Fruit fly (Drosophila melanogaster) whole organism, embryonic: ENCODE results near the gene rempA.

Source experiments
- Antp ChIP-seq: fragments of 200-800 bp; sonication (Bioruptor generic); optimal IDR thresholded peaks from 3 replicates; lab custom pipeline; 2016; ENCODE audit warnings: missing biosample characterization, missing genetic modification characterization
- B-H2 ChIP-seq: fragments of 200-800 bp; sonication (Bioruptor generic); optimal IDR thresholded peaks from 2 replicates; lab custom pipeline; 2018; ENCODE audit warnings: missing biosample characterization, mild to moderate bottlenecking, missing genetic modification characterization
- CG10209 ChIP-seq: fragments of 200-800 bp; sonication (Bioruptor generic); optimal IDR thresholded peaks from 3 replicates; lab custom pipeline; 2017; ENCODE audit warnings: missing biosample characterization, mild to moderate bottlenecking, missing genetic modification characterization, missing genetic modification reagents
- CG1024 ChIP-seq: fragments of 200-800 bp; sonication (Bioruptor generic); IDR thresholded peaks from 2 replicates; pipeline ENCODE4 v1.3.6; 2022; ENCODE audit warnings: missing biosample characterization, missing genetic modification characterization
- CG10274 ChIP-seq: fragments of 200-800 bp; sonication (Bioruptor generic); optimal IDR thresholded peaks from 3 replicates; lab custom pipeline; 2017; ENCODE audit warnings: missing biosample characterization, mild to moderate bottlenecking, missing genetic modification characterization
- CG10321 ChIP-seq: fragments of 200-800 bp; sonication (Bioruptor generic); IDR thresholded peaks from 2 replicates; pipeline ENCODE4 v1.3.6; 2022; ENCODE audit warnings: missing biosample characterization, missing genetic modification characterization
- CG10959 ChIP-seq: fragments of 200-800 bp; sonication (Bioruptor generic); IDR thresholded peaks from 2 replicates; pipeline ENCODE4 v1.3.6; 2022; ENCODE audit warnings: missing biosample characterization, missing genetic modification characterization
- CG11398 ChIP-seq: fragments of 200-800 bp; sonication (Bioruptor generic); optimal IDR thresholded peaks from 2 replicates; lab custom pipeline; 2016; ENCODE audit warnings: missing biosample characterization, missing genetic modification characterization
- CG13775 ChIP-seq: fragments of 200-800 bp; sonication (Bioruptor generic); optimal IDR thresholded peaks from 3 replicates; lab custom pipeline; 2017; ENCODE audit warnings: missing biosample characterization, mild to moderate bottlenecking, missing genetic modification characterization
- CG17829 ChIP-seq: fragments of 200-800 bp; optimal IDR thresholded peaks from 2 replicates; lab custom pipeline; 2019; ENCODE audit warnings: missing biosample characterization, mild to moderate bottlenecking, missing genetic modification characterization, moderate library complexity
- CG18599 ChIP-seq: fragments of 200-800 bp; sonication (Bioruptor generic); optimal IDR thresholded peaks from 3 replicates; lab custom pipeline; 2017; ENCODE audit warnings: missing biosample characterization, missing genetic modification characterization, mild to moderate bottlenecking, moderate library complexity, missing genetic modification reagents
- CG2199 ChIP-seq: fragments of 200-800 bp; sonication (Bioruptor generic); IDR thresholded peaks from 3 replicates; pipeline ENCODE4 v1.3.6; 2022; ENCODE audit warnings: missing biosample characterization, missing genetic modification characterization
- CG2202 ChIP-seq: fragments of 200-800 bp; sonication (Bioruptor generic); optimal IDR thresholded peaks from 2 replicates; lab custom pipeline; 2018; ENCODE audit warnings: missing biosample characterization, mild to moderate bottlenecking, missing genetic modification characterization
- CG32532 ChIP-seq: fragments of 200-800 bp; sonication (Bioruptor generic); IDR thresholded peaks from 2 replicates; pipeline ENCODE4 v1.3.6; 2022; ENCODE audit warnings: missing biosample characterization, missing genetic modification characterization
- CG4820 ChIP-seq: fragments of 200-800 bp; sonication (Bioruptor generic); optimal IDR thresholded peaks from 3 replicates; lab custom pipeline; 2016; ENCODE audit warnings: missing biosample characterization, missing genetic modification characterization
- CG7786 ChIP-seq: fragments of 200-800 bp; sonication (Bioruptor generic); optimal IDR thresholded peaks from 2 replicates; lab custom pipeline; 2016; ENCODE audit warnings: missing biosample characterization, missing genetic modification characterization
- CG8944 ChIP-seq: fragments of 200-800 bp; sonication (Bioruptor generic); optimal IDR thresholded peaks from 3 replicates; lab custom pipeline; 2016; ENCODE audit warnings: missing biosample characterization, missing genetic modification characterization
- CG9215 ChIP-seq: fragments of 200-800 bp; sonication (Bioruptor generic); IDR thresholded peaks from 2 replicates; pipeline ENCODE4 v1.3.6; 2022; ENCODE audit warnings: missing biosample characterization, missing genetic modification characterization
- CG9876 ChIP-seq: fragments of 200-800 bp; sonication (Bioruptor generic); optimal IDR thresholded peaks from 2 replicates; lab custom pipeline; 2016; ENCODE audit warnings: missing biosample characterization, missing genetic modification characterization
- CTCF ChIP-seq: fragments of 200-800 bp; sonication (Bioruptor generic); optimal IDR thresholded peaks from 2 replicates; lab custom pipeline; 2017; ENCODE audit warnings: missing biosample characterization, mild to moderate bottlenecking, missing genetic modification characterization, moderate library complexity
- Dad ChIP-seq: fragments of 200-800 bp; sonication (Bioruptor generic); optimal IDR thresholded peaks from 3 replicates; lab custom pipeline; 2016; ENCODE audit warnings: missing biosample characterization, missing genetic modification characterization
- Dbx ChIP-seq: fragments of 200-800 bp; sonication (Bioruptor generic); IDR thresholded peaks from 3 replicates; pipeline ENCODE4 v1.3.6; 2022; ENCODE audit warnings: missing biosample characterization, missing genetic modification characterization
- Dref ChIP-seq: fragments of 200-800 bp; sonication (Bioruptor generic); IDR thresholded peaks from 2 replicates; pipeline ENCODE4 v1.3.6; 2022; ENCODE audit warnings: missing biosample characterization, missing genetic modification characterization
- Hmx ChIP-seq: fragments of 200-800 bp; sonication (Bioruptor generic); optimal IDR thresholded peaks from 2 replicates; lab custom pipeline; 2016; ENCODE audit warnings: missing biosample characterization, missing genetic modification characterization
- Hsf ChIP-seq: fragments of 200-800 bp; sonication (Bioruptor generic); optimal IDR thresholded peaks from 3 replicates; lab custom pipeline; 2016; ENCODE audit warnings: missing biosample characterization, missing genetic modification characterization
- MBD-R2 ChIP-seq: fragments of 200-800 bp; sonication (Bioruptor generic); IDR thresholded peaks from 2 replicates; pipeline ENCODE4 v1.3.6; 2022; ENCODE audit warnings: missing biosample characterization, missing genetic modification characterization
- NFAT ChIP-seq: fragments of 200-800 bp; sonication (Bioruptor generic); IDR thresholded peaks from 2 replicates; pipeline ENCODE4 v1.3.6; 2022; ENCODE audit warnings: missing biosample characterization, missing genetic modification characterization
- NfI ChIP-seq: fragments of 200-800 bp; sonication (Bioruptor generic); optimal IDR thresholded peaks from 3 replicates; lab custom pipeline; 2018; ENCODE audit warnings: missing biosample characterization, mild to moderate bottlenecking, missing genetic modification characterization, moderate library complexity
- Opbp ChIP-seq: fragments of 200-800 bp; sonication (Bioruptor generic); IDR thresholded peaks from 3 replicates; pipeline ENCODE4 v1.3.6; 2022; ENCODE audit warnings: missing biosample characterization, missing genetic modification characterization; ENCODE audit not compliant: partially characterized antibody
- Side ChIP-seq: fragments of 200-800 bp; sonication (Bioruptor generic); optimal IDR thresholded peaks from 2 replicates; lab custom pipeline; 2016; ENCODE audit warnings: missing biosample characterization, missing genetic modification characterization
- Sry-δ ChIP-seq: fragments of 200-800 bp; sonication (Bioruptor generic); optimal IDR thresholded peaks from 2 replicates; lab custom pipeline; 2016; ENCODE audit warnings: missing biosample characterization, missing genetic modification characterization
- Usf ChIP-seq: fragments of 200-800 bp; sonication (Bioruptor generic); optimal IDR thresholded peaks from 2 replicates; lab custom pipeline; 2017; ENCODE audit warnings: missing genotype, missing biosample characterization, missing genetic modification characterization
- Xbp1 ChIP-seq: fragments of 200-800 bp; sonication (Bioruptor generic); optimal IDR thresholded peaks from 3 replicates; lab custom pipeline; 2016; ENCODE audit warnings: missing biosample characterization, mild to moderate bottlenecking, missing genetic modification characterization
- YL-1 ChIP-seq: fragments of 200-800 bp; sonication (Bioruptor generic); optimal IDR thresholded peaks from 3 replicates; lab custom pipeline; 2017; ENCODE audit warnings: missing biosample characterization, mild to moderate bottlenecking, missing genetic modification characterization
- abd-A ChIP-seq: fragments of 200-800 bp; sonication (Bioruptor generic); optimal IDR thresholded peaks from 3 replicates; lab custom pipeline; 2019; ENCODE audit warnings: missing biosample characterization, mild to moderate bottlenecking, missing genetic modification characterization, moderate library complexity
- ap ChIP-seq: fragments of 200-800 bp; sonication (Bioruptor generic); IDR thresholded peaks from 2 replicates; pipeline ENCODE4 v1.3.6; 2022; ENCODE audit warnings: missing biosample characterization, missing genetic modification characterization
- dimm ChIP-seq: fragments of 200-800 bp; sonication (Bioruptor generic); IDR thresholded peaks from 2 replicates; pipeline ENCODE4 v1.3.6; 2022; ENCODE audit warnings: missing biosample characterization, missing genetic modification characterization
- dm ChIP-seq: fragments of 200-800 bp; sonication (Bioruptor generic); optimal IDR thresholded peaks from 3 replicates; lab custom pipeline; 2016; ENCODE audit warnings: missing biosample characterization, missing genetic modification characterization
- eyg ChIP-seq: fragments of 200-800 bp; sonication (Bioruptor generic); optimal IDR thresholded peaks from 3 replicates; lab custom pipeline; 2016; ENCODE audit warnings: missing biosample characterization, missing genetic modification characterization
- fru ChIP-seq: fragments of >200 bp; optimal IDR thresholded peaks from 2 replicates; lab custom pipeline; 2017
- gem ChIP-seq: fragments of 200-800 bp; sonication (Bioruptor generic); optimal IDR thresholded peaks from 2 replicates; lab custom pipeline; 2019; ENCODE audit warnings: missing biosample characterization, mild to moderate bottlenecking, missing genetic modification characterization, moderate library complexity
- h ChIP-seq: fragments of >200 bp; optimal IDR thresholded peaks from 2 replicates; lab custom pipeline; 2017
- nau ChIP-seq: fragments of 200-800 bp; sonication (Bioruptor generic); optimal IDR thresholded peaks from 3 replicates; lab custom pipeline; 2017; ENCODE audit warnings: missing biosample characterization, mild to moderate bottlenecking, missing genetic modification characterization, missing genetic modification reagents
- oc ChIP-seq: fragments of 200-800 bp; sonication (Bioruptor generic); optimal IDR thresholded peaks from 2 replicates; lab custom pipeline; 2018; ENCODE audit warnings: missing biosample characterization, mild to moderate bottlenecking, missing genetic modification characterization, moderate library complexity
- onecut ChIP-seq: fragments of 200-800 bp; sonication (Bioruptor generic); IDR thresholded peaks from 2 replicates; pipeline ENCODE4 v1.3.6; 2022; ENCODE audit warnings: missing biosample characterization, missing genetic modification characterization
- peb ChIP-seq: fragments of 200-800 bp; sonication (Bioruptor generic); IDR thresholded peaks from 2 replicates; pipeline ENCODE4 v1.3.6; 2022; ENCODE audit warnings: missing biosample characterization, missing genetic modification characterization
- pfk ChIP-seq: fragments of 200-800 bp; sonication (Bioruptor generic); optimal IDR thresholded peaks from 2 replicates; lab custom pipeline; 2018; ENCODE audit warnings: missing biosample characterization, mild to moderate bottlenecking, missing genetic modification characterization, moderate library complexity
- pita ChIP-seq: fragments of 200-800 bp; sonication (Bioruptor generic); optimal IDR thresholded peaks from 2 replicates; lab custom pipeline; 2017; ENCODE audit warnings: missing biosample characterization, mild to moderate bottlenecking, missing genetic modification characterization
- row ChIP-seq: fragments of 200-800 bp; sonication (Bioruptor generic); IDR thresholded peaks from 3 replicates; pipeline ENCODE4 v1.3.6; 2022; ENCODE audit warnings: missing biosample characterization, missing genetic modification characterization
- sim ChIP-seq: fragments of 200-800 bp; sonication (Bioruptor generic); IDR thresholded peaks from 2 replicates; pipeline ENCODE4 v1.3.6; 2022; ENCODE audit warnings: missing biosample characterization, missing genetic modification characterization
- wor ChIP-seq: fragments of 200-800 bp; sonication (Bioruptor generic); IDR thresholded peaks from 2 replicates; pipeline ENCODE4 v1.3.6; 2022; ENCODE audit warnings: missing biosample characterization, missing genetic modification characterization

Gene rempA

DNA sequence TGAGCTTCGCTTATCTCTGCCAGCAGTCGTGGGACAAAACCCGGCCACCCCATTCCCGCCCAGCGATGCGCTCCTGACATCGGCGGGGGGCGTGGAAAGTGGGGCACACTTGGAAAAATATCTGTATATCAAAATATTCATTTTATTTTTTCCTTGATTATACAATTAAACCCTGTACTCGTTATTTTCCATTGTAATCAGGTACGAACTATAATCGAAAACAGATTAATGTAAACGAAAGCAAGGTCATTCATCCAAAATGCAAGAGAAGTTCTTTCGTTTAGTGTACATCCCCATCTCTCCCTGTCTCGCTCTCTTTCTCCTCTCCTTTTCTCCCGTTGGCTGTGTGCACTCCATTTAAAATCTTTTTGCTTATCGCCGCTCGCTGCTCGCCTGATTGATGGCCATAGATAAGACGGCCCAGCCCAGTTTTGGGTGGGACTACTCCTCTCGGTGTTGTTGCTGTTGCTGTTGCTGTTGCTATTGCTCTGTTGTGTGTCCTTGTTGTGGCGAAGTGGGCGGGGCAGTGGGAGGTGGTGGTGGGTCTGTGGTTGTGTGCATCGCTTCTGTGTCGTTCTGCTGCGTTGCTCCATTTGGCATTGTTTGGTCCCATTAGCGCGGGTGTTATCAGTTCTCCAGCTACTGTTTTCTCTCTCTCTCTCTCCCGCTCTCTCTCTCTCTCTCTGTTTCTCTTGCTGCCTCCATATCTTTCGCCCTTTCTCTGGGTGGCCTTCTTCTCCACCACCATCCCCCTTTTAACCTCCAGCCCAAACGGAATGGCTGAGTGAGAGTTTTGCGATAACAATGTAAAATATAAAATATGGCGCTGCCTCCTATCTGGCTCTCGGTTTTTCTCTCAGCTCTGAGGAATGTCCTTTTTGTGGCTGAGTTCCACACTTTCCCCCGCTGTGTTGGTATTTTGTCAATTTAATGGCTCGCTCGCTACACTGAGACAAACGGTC is 43.8 kb downstream of the rempA start (continued):
- TF ChIP-seq Hmx (GFP tag; lab: Kevin White, UChicago) (no peak), CTCF (peak; percentile 11), Usf (GFP tag; lab: Kevin White, UChicago) (peak; percentile 23), h (lab: Kevin White, UChicago) (no peak), CG4820 (GFP tag; lab: Kevin White, UChicago) (peak; percentile 67), ap (GFP tag; lab: Robert Waterston, UW) (peak; percentile 64), wor (GFP tag; lab: Robert Waterston, UW) (peak; percentile 69), pfk (GFP tag; lab: Kevin White, UChicago) (no peak), CG9876 (GFP tag; lab: Kevin White, UChicago) (no peak), fru (lab: Kevin White, UChicago) (no peak), CG7786 (GFP tag; lab: Kevin White, UChicago) (peak; percentile 59), pita (GFP tag; lab: Kevin White, UChicago) (no peak), Dbx (peak; percentile 68), oc (tag; lab: Kevin White, UChicago) (peak; percentile 81), YL-1 (GFP tag; lab: Kevin White, UChicago) (no peak), Dad (no peak), CG11398 (GFP tag; lab: Kevin White, UChicago) (peak; percentile 32), NFAT (GFP tag; lab: Robert Waterston, UW) (no peak), Antp (GFP tag; lab: Kevin White, UChicago) (peak; percentile 60), CG13775 (GFP tag; lab: Kevin White, UChicago) (peak; percentile 57), CG32532 (peak; percentile 68), CG18599 (GFP tag; lab: Kevin White, UChicago) (peak; percentile 90), nau (GFP tag; lab: Kevin White, UChicago) (peak; percentile 74), abd-A (tag; lab: Kevin White, UChicago) (peak; percentile 74), CG8944 (GFP tag; lab: Kevin White, UChicago) (peak; percentile 59), Opbp (GFP tag; lab: Robert Waterston, UW) (no peak), sim (GFP tag; lab: Robert Waterston, UW) (peak; percentile 63; the same call in 1 of the 2 replicates), NfI (GFP tag; lab: Kevin White, UChicago) (peak; percentile 55), MBD-R2 (GFP tag; lab: Robert Waterston, UW) (peak; percentile 34; the same call in 1 of the 2 replicates), CG10959 (GFP tag; lab: Robert Waterston, UW) (0 out of 2 replicates have a peak, but pooled peaks have one; percentile 25), CG9215 (peak; percentile 37; the same call in 1 of the 2 replicates), B-H2 (GFP tag; lab: Kevin White, UChicago) (no peak), dm (GFP tag; lab: Kevin White, UChicago) (no peak), row (GFP tag; lab: Robert Waterston, UW) (peak; percentile 88), CG10209 (GFP tag; lab: Kevin White, UChicago) (peak; percentile 67), gem (tag; lab: Kevin White, UChicago) (peak; percentile 90), peb (GFP tag; lab: Robert Waterston, UW) (peak; percentile 64; the same call in 1 of the 2 replicates), eyg (GFP tag; lab: Kevin White, UChicago) (no peak), Dref (no peak), Sry-δ (GFP tag; lab: Kevin White, UChicago) (peak; percentile 14), CG2202 (peak; percentile 76), Xbp1 (GFP tag; lab: Kevin White, UChicago) (peak; percentile 82), CG1024 (no peak; the same call in 1 of the 2 replicates), onecut (GFP tag; lab: Robert Waterston, UW) (peak; percentile 52), dimm (GFP tag; lab: Robert Waterston, UW) (peak; percentile 32; the same call in 1 of the 2 replicates), Hsf (GFP tag; lab: Kevin White, UChicago) (peak; percentile 71), CG17829 (peak; percentile 83), CG10321 (GFP tag; lab: Robert Waterston, UW) (no peak), Side (GFP tag; lab: Kevin White, UChicago) (peak; percentile 59), CG10274 (GFP tag; lab: Kevin White, UChicago) (no peak), CG2199 (GFP tag; lab: Robert Waterston, UW) (peak; percentile 64; the same call in 1 of the 3 replicates)
